Worm (Caenorhabditis elegans): Measurements from ENCODE around the gene F57A8.1.

Gene F57A8.1

ce11 chrV:10036275-10036674 lies 865 bp upstream of the F57A8.1 start, which contains the start of gene T06E8.2:
TSS of gene T06E8.2 (minus strand) at chrV:10036413.
- TF ChIP-seq C17E4.6 (GFP tag; IDR thresholded peaks at IDR 0.05) (no peak), hmg-1.2 (GFP tag; IDR thresholded peaks at IDR 0.05) (peak; percentile 61; the same call in 1 of the 2 replicates), somi-1 (GFP tag; optimal IDR thresholded peaks at IDR 0.05) (peak; percentile 66), nhr-179 (tag; optimal IDR thresholded peaks at IDR 0.05) (no peak), chd-7 (tag; optimal IDR thresholded peaks at IDR 0.05) (peak; percentile 52), lin-26 (GFP tag; IDR thresholded peaks at IDR 0.05) (no peak), mes-4 (tag; optimal IDR thresholded peaks at IDR 0.05) (no peak), him-1 (tag; optimal IDR thresholded peaks at IDR 0.05) (no peak), sdz-38 (tag; optimal IDR thresholded peaks at IDR 0.05) (no peak), mxl-1 (tag; optimal IDR thresholded peaks at IDR 0.05) (no peak), K12H6.12 (tag; optimal IDR thresholded peaks at IDR 0.05) (peak; percentile 31), lin-40 (tag; optimal IDR thresholded peaks at IDR 0.05) (peak; percentile 26), Y53G8AR.9 (GFP tag; conservative IDR thresholded peaks at IDR 0.05) (0 out of 2 replicates have a peak, but pooled peaks have one; percentile 31), die-1 (tag; optimal IDR thresholded peaks at IDR 0.05) (peak; percentile 11), cebp-1 (GFP tag; IDR thresholded peaks at IDR 0.05) (no peak), cebp-1 (tag; optimal IDR thresholded peaks at IDR 0.05) (peak; percentile 12), madf-8 (GFP tag; conservative IDR thresholded peaks at IDR 0.05) (no peak)

ce11 chrV:10039837-10040236 lies 2.7 kb downstream of the F57A8.1 start:
- no peak for TF ChIP-seq ztf-6 (GFP tag; IDR thresholded peaks at IDR 0.05)
- no peak for TF ChIP-seq D2030.7 (GFP tag; IDR thresholded peaks at IDR 0.05)
- no peak for TF ChIP-seq ztf-3 (GFP tag; optimal IDR thresholded peaks at IDR 0.05)
- peak; percentile 76 for TF ChIP-seq nhr-80 (tag; optimal IDR thresholded peaks at IDR 0.05)
- TF ChIP-seq atf-7 (tag; optimal IDR thresholded peaks at IDR 0.05): peak; percentile 38
- no peak for TF ChIP-seq aptf-3 (GFP tag; IDR thresholded peaks at IDR 0.05)
- no peak for TF ChIP-seq lsl-1 (GFP tag; optimal IDR thresholded peaks at IDR 0.05)
- peak; percentile 47 for TF ChIP-seq madf-10 (tag; optimal IDR thresholded peaks at IDR 0.05)
- no peak for TF ChIP-seq F49E8.2 (tag; optimal IDR thresholded peaks at IDR 0.05; ENCODE audit: insufficient read depth)
- no peak for TF ChIP-seq nhr-90 (tag; optimal IDR thresholded peaks at IDR 0.05)
- TF ChIP-seq chd-7 (tag; optimal IDR thresholded peaks at IDR 0.05): peak; percentile 46
- no peak for TF ChIP-seq F23B12.7 (tag; optimal IDR thresholded peaks at IDR 0.05; ENCODE audit: insufficient read depth)
- no peak for TF ChIP-seq sea-2 (GFP tag; IDR thresholded peaks at IDR 0.05)
- no peak for TF ChIP-seq ekl-4 (GFP tag; IDR thresholded peaks at IDR 0.05)
- no peak for TF ChIP-seq akir-1 (GFP tag; optimal IDR thresholded peaks at IDR 0.05)
- no peak for TF ChIP-seq efl-1 (GFP tag; optimal IDR thresholded peaks at IDR 0.05)
- no peak for TF ChIP-seq snpc-1.1 (tag; optimal IDR thresholded peaks at IDR 0.05; ENCODE audit: insufficient read depth)
- TF ChIP-seq gei-17 (GFP tag; optimal IDR thresholded peaks at IDR 0.05): peak; percentile 22
- TF ChIP-seq hlh-26 (GFP tag; conservative IDR thresholded peaks at IDR 0.05): no peak
- no peak for TF ChIP-seq C17E4.6 (GFP tag; IDR thresholded peaks at IDR 0.05)
- no peak for TF ChIP-seq Y53F4B.3 (GFP tag; IDR thresholded peaks at IDR 0.05)
- TF ChIP-seq tlf-1 (GFP tag; optimal IDR thresholded peaks at IDR 0.05): no peak
- 0 out of 2 replicates have a peak, but pooled peaks have one; percentile 65 for TF ChIP-seq let-526 (GFP tag; IDR thresholded peaks at IDR 0.05)
- no peak for TF ChIP-seq cebp-2 (GFP tag; IDR thresholded peaks at IDR 0.05)
- TF ChIP-seq F39B2.1 (GFP tag; IDR thresholded peaks at IDR 0.05): no peak
- TF ChIP-seq sptf-2 (GFP tag; optimal IDR thresholded peaks at IDR 0.05): peak; percentile 13
- TF ChIP-seq nhr-120 (GFP tag; IDR thresholded peaks at IDR 0.05): no peak
- no peak for TF ChIP-seq him-1 (tag; optimal IDR thresholded peaks at IDR 0.05)
- no peak for TF ChIP-seq F33H1.4 (GFP tag; IDR thresholded peaks at IDR 0.05)
- no peak for TF ChIP-seq Y67H2A.10 (GFP tag; conservative IDR thresholded peaks at IDR 0.05)
- TF ChIP-seq ceh-40 (GFP tag; IDR thresholded peaks at IDR 0.05): no peak
- TF ChIP-seq somi-1 (GFP tag; optimal IDR thresholded peaks at IDR 0.05): no peak
- no peak for TF ChIP-seq F52B5.7 (tag; optimal IDR thresholded peaks at IDR 0.05)
- peak; percentile 54 for TF ChIP-seq ztf-26 (tag; optimal IDR thresholded peaks at IDR 0.05)
- peak in 1 of 2 experiments; percentile 27 for TF ChIP-seq let-607 (tag; optimal IDR thresholded peaks at IDR 0.05)

Data from whole organism, young adult.